Fruit fly (Drosophila melanogaster) whole organism, pupa: ENCODE data around the gene Karl.

ENCODE experiments used
- CG10348 ChIP-seq: fragments of 200-800 bp; sonication (Bioruptor generic); IDR thresholded peaks from 2 replicates; pipeline ENCODE4 v1.3.6; 2022; ENCODE audit warnings: missing biosample characterization, missing genetic modification characterization
- CG12605 ChIP-seq: fragments of 200-800 bp; sonication (Bioruptor generic); IDR thresholded peaks from 2 replicates; pipeline ENCODE4 v1.3.6; 2022; ENCODE audit warnings: missing biosample characterization, missing genetic modification characterization
- CG13204 ChIP-seq: fragments of 200-800 bp; sonication (Bioruptor generic); optimal IDR thresholded peaks from 2 replicates; lab custom pipeline; 2018; ENCODE audit warnings: missing biosample characterization, mild to moderate bottlenecking, missing genetic modification characterization, moderate library complexity
- CG14655 ChIP-seq: fragments of 200-800 bp; sonication (Bioruptor generic); optimal IDR thresholded peaks from 3 replicates; lab custom pipeline; 2017; ENCODE audit warnings: mild to moderate bottlenecking, missing biosample characterization, missing genetic modification reagents, missing genetic modification characterization
- CG15710 ChIP-seq: fragments of 200-800 bp; sonication (Bioruptor generic); optimal IDR thresholded peaks from 2 replicates; lab custom pipeline; 2018; ENCODE audit warnings: missing biosample characterization, mild to moderate bottlenecking, missing genetic modification characterization, moderate library complexity
- CG17806 ChIP-seq: fragments of 200-800 bp; sonication (Bioruptor generic); optimal IDR thresholded peaks from 2 replicates; lab custom pipeline; 2018; ENCODE audit warnings: missing biosample characterization, mild to moderate bottlenecking, missing genetic modification characterization, moderate library complexity
- CG32121 ChIP-seq: fragments of 200-800 bp; sonication (Bioruptor generic); IDR thresholded peaks from 2 replicates; pipeline ENCODE4 v1.3.6; 2022; ENCODE audit warnings: missing biosample characterization, missing genetic modification characterization
- CG34367 ChIP-seq: fragments of 200-800 bp; sonication (Bioruptor generic); optimal IDR thresholded peaks from 2 replicates; lab custom pipeline; 2018; ENCODE audit warnings: missing biosample characterization, mild to moderate bottlenecking, missing genetic modification characterization
- CG4496 ChIP-seq: fragments of 200-800 bp; sonication (Bioruptor generic); IDR thresholded peaks from 3 replicates; pipeline ENCODE4 v1.3.6; 2022; ENCODE audit warnings: missing biosample characterization, missing genetic modification characterization
- CG8159 ChIP-seq: fragments of 200-800 bp; sonication (Bioruptor generic); optimal IDR thresholded peaks from 3 replicates; lab custom pipeline; 2018; ENCODE audit warnings: missing biosample characterization, mild to moderate bottlenecking, missing genetic modification characterization, moderate library complexity
- CG8301 ChIP-seq: fragments of 200-800 bp; sonication (Bioruptor generic); optimal IDR thresholded peaks from 2 replicates; lab custom pipeline; 2018; ENCODE audit warnings: missing biosample characterization, mild to moderate bottlenecking, missing genetic modification characterization
- CG9948 ChIP-seq: fragments of 200-800 bp; sonication (Bioruptor generic); optimal IDR thresholded peaks from 2 replicates; lab custom pipeline; 2018; ENCODE audit warnings: missing biosample characterization, mild to moderate bottlenecking, missing genetic modification characterization, moderate library complexity
- D1 ChIP-seq: fragments of 200-800 bp; sonication (Bioruptor generic); optimal IDR thresholded peaks from 2 replicates; lab custom pipeline; 2018; ENCODE audit warnings: missing biosample characterization, mild to moderate bottlenecking, missing genetic modification characterization, moderate library complexity
- EcR ChIP-seq: fragments of 200-800 bp; sonication (Bioruptor generic); optimal IDR thresholded peaks from 3 replicates; lab custom pipeline; 2019; ENCODE audit warnings: missing biosample characterization, missing genetic modification characterization, mild to moderate bottlenecking, moderate library complexity, missing genetic modification reagents
- Ets98B ChIP-seq: fragments of 200-800 bp; sonication (Bioruptor generic); IDR thresholded peaks from 2 replicates; pipeline ENCODE4 v1.3.6; 2022; ENCODE audit warnings: missing biosample characterization, missing genetic modification characterization
- Pif1A ChIP-seq: fragments of 200-800 bp; sonication (Bioruptor generic); optimal IDR thresholded peaks from 3 replicates; lab custom pipeline; 2016; ENCODE audit warnings: missing biosample characterization, missing genetic modification characterization
- Pif1B ChIP-seq: fragments of 200-800 bp; sonication (Bioruptor generic); optimal IDR thresholded peaks from 3 replicates; lab custom pipeline; 2016; ENCODE audit warnings: missing biosample characterization, missing genetic modification characterization
- Snoo ChIP-seq: fragments of 200-800 bp; sonication (Bioruptor generic); optimal IDR thresholded peaks from 3 replicates; lab custom pipeline; 2017; ENCODE audit warnings: missing biosample characterization, mild to moderate bottlenecking, missing genetic modification characterization, inconsistent platforms
- fd96Ca ChIP-seq: fragments of 200-800 bp; sonication (Bioruptor generic); IDR thresholded peaks from 3 replicates; pipeline ENCODE4 v1.3.6; 2022; ENCODE audit warnings: missing biosample characterization, missing genetic modification characterization
- gl ChIP-seq: fragments of 200-800 bp; sonication (Bioruptor generic); optimal IDR thresholded peaks from 2 replicates; lab custom pipeline; 2018; ENCODE audit warnings: missing biosample characterization, mild to moderate bottlenecking, missing genetic modification characterization
- rn ChIP-seq: fragments of 200-800 bp; sonication (Bioruptor generic); IDR thresholded peaks from 2 replicates; pipeline ENCODE4 v1.3.6; 2022; ENCODE audit warnings: missing biosample characterization, missing genetic modification characterization

Karl gene

dm6 chrX:11778734-11779220 is 8.4 kb upstream of the Karl start, which contains the start of gene dy:
dy (minus strand) TSS chrX:11778784.
- no peak for TF ChIP-seq Ets98B (GFP tag; lab: Robert Waterston, UW)
- no peak for TF ChIP-seq CG10348 (GFP tag; lab: Robert Waterston, UW)
- no peak for TF ChIP-seq fd96Ca
- no peak for TF ChIP-seq CG9948 (tag; lab: Kevin White, UChicago)
- no peak for TF ChIP-seq Pif1B
- TF ChIP-seq rn (GFP tag; lab: Robert Waterston, UW), result no peak
- no peak for TF ChIP-seq D1 (tag; lab: Kevin White, UChicago)
- TF ChIP-seq Pif1A (GFP tag; lab: Kevin White, UChicago), result no peak
- no peak for TF ChIP-seq CG13204
- no peak for TF ChIP-seq CG4496 (GFP tag; lab: Robert Waterston, UW)

dm6 chrX:11784997-11785396 is 2.2 kb upstream of the Karl start:
- TF ChIP-seq rn (GFP tag; lab: Robert Waterston, UW), result no peak
- TF ChIP-seq CG12605 (GFP tag; lab: Robert Waterston, UW), result peak; percentile 46; the same call in 1 of the 2 replicates
- peak; percentile 23 for TF ChIP-seq Pif1A (GFP tag; lab: Kevin White, UChicago)
- TF ChIP-seq CG8301, result no peak
- peak; percentile 11 for TF ChIP-seq CG34367
- peak; percentile 14 for TF ChIP-seq CG13204
- TF ChIP-seq Ets98B (GFP tag; lab: Robert Waterston, UW), result peak; percentile 52; the same call in 1 of the 2 replicates
- no peak for TF ChIP-seq Pif1B
- TF ChIP-seq EcR (GFP tag; lab: Kevin White, UChicago), result no peak
- TF ChIP-seq Snoo (tag; lab: Kevin White, UChicago), result no peak
- peak; percentile 16 for TF ChIP-seq gl
- TF ChIP-seq D1 (tag; lab: Kevin White, UChicago), result no peak
- peak; percentile 58; the same call in 1 of the 3 replicates for TF ChIP-seq CG4496 (GFP tag; lab: Robert Waterston, UW)
- no peak for TF ChIP-seq CG14655 (GFP tag; lab: Kevin White, UChicago)
- no peak for TF ChIP-seq CG10348 (GFP tag; lab: Robert Waterston, UW)
- TF ChIP-seq CG9948 (tag; lab: Kevin White, UChicago), result no peak
- TF ChIP-seq fd96Ca, result no peak
- peak; percentile 3 for TF ChIP-seq CG17806
- TF ChIP-seq CG32121, result no peak
- TF ChIP-seq CG15710, result peak; percentile 43
- TF ChIP-seq CG8159 (tag; lab: Kevin White, UChicago), result peak; percentile 38
- TF ChIP-seq, all 21 proteins: peak for 10

dm6 chrX:11788187-11788870 is 1.1 kb downstream of the Karl start:
- peak; percentile 67 for TF ChIP-seq rn (GFP tag; lab: Robert Waterston, UW)
- peak; percentile 93 for TF ChIP-seq CG4496 (GFP tag; lab: Robert Waterston, UW)
- no peak; the same call in 1 of the 2 replicates for TF ChIP-seq CG10348 (GFP tag; lab: Robert Waterston, UW)
- TF ChIP-seq gl, result peak; percentile 69
- peak; percentile 84 for TF ChIP-seq CG32121
- peak; percentile 81 for TF ChIP-seq Pif1B
- peak; percentile 85 for TF ChIP-seq CG17806
- no peak for TF ChIP-seq EcR (GFP tag; lab: Kevin White, UChicago)
- TF ChIP-seq CG14655 (GFP tag; lab: Kevin White, UChicago), result peak; percentile 90
- peak; percentile 84 for TF ChIP-seq CG34367
- peak; percentile 82 for TF ChIP-seq CG12605 (GFP tag; lab: Robert Waterston, UW)
- TF ChIP-seq Snoo (tag; lab: Kevin White, UChicago), result peak; percentile 83
- peak; percentile 91 for TF ChIP-seq fd96Ca
- TF ChIP-seq CG8301, result peak; percentile 86
- TF ChIP-seq CG13204, result peak; percentile 65
- TF ChIP-seq D1 (tag; lab: Kevin White, UChicago), result peak; percentile 42
- peak; percentile 86 for TF ChIP-seq CG9948 (tag; lab: Kevin White, UChicago)
- peak; percentile 84 for TF ChIP-seq Pif1A (GFP tag; lab: Kevin White, UChicago)
- TF ChIP-seq Ets98B (GFP tag; lab: Robert Waterston, UW), result peak; percentile 89
- peak; percentile 87 for TF ChIP-seq CG8159 (tag; lab: Kevin White, UChicago)
- peak; percentile 86 for TF ChIP-seq CG15710

dm6 chrX:11792415-11793328 is 5.5 kb downstream of the Karl start, which contains the start of gene CkIIbeta:
CkIIbeta (plus strand) TSS chrX:11792533.
- TF ChIP-seq CG9948 (tag; lab: Kevin White, UChicago) (no peak), CG12605 (GFP tag; lab: Robert Waterston, UW) (0 out of 2 replicates have a peak, but pooled peaks have one; percentile 5), CG14655 (GFP tag; lab: Kevin White, UChicago) (peak; percentile 29)

- no peak for TF ChIP-seq Snoo (tag; lab: Kevin White, UChicago)
- no peak for TF ChIP-seq D1 (tag; lab: Kevin White, UChicago)
- no peak for TF ChIP-seq CG8159 (tag; lab: Kevin White, UChicago)
- no peak for TF ChIP-seq CG17806
- TF ChIP-seq Ets98B (GFP tag; lab: Robert Waterston, UW), result no peak
- TF ChIP-seq CG4496 (GFP tag; lab: Robert Waterston, UW), result no peak
- no peak for TF ChIP-seq Pif1A (GFP tag; lab: Kevin White, UChicago)
- no peak for TF ChIP-seq CG14655 (GFP tag; lab: Kevin White, UChicago)
- TF ChIP-seq gl, result no peak
- no peak for TF ChIP-seq CG32121
- TF ChIP-seq EcR (GFP tag; lab: Kevin White, UChicago), result no peak
- no peak for TF ChIP-seq CG10348 (GFP tag; lab: Robert Waterston, UW)
- TF ChIP-seq CG9948 (tag; lab: Kevin White, UChicago), result no peak
- no peak for TF ChIP-seq CG8301
- no peak for TF ChIP-seq CG13204
- no peak for TF ChIP-seq CG15710
- no peak for TF ChIP-seq rn (GFP tag; lab: Robert Waterston, UW)
- no peak for TF ChIP-seq CG34367
Observed at dm6 chrX:11793434-11793833, 6.3 kb downstream of the Karl start.
